Fruit fly (Drosophila melanogaster) whole organism, embryonic: ENCODE data around the gene Dad1.

Experiments used
- Ada2b ChIP-seq: fragments of 200-800 bp; sonication (Bioruptor generic); IDR thresholded peaks from 2 replicates; pipeline ENCODE4 v1.3.6; 2022; ENCODE audit warnings: missing biosample characterization, missing genetic modification characterization
- Adf1 ChIP-seq: fragments of 200-800 bp; sonication (Bioruptor generic); IDR thresholded peaks from 2 replicates; pipeline ENCODE4 v1.3.6; 2022; ENCODE audit warnings: missing biosample characterization, missing genetic modification characterization
- Awh ChIP-seq: fragments of 200-800 bp; sonication (Bioruptor generic); IDR thresholded peaks from 2 replicates; pipeline ENCODE4, ENCODE4 v1.3.6; 2022; ENCODE audit warnings: missing biosample characterization, missing genetic modification characterization
- B-H2 ChIP-seq: fragments of 200-800 bp; sonication (Bioruptor generic); optimal IDR thresholded peaks from 2 replicates; lab custom pipeline; 2018; ENCODE audit warnings: missing biosample characterization, mild to moderate bottlenecking, missing genetic modification characterization
- CG10321 ChIP-seq: fragments of 200-800 bp; sonication (Bioruptor generic); IDR thresholded peaks from 2 replicates; pipeline ENCODE4 v1.3.6; 2022; ENCODE audit warnings: missing biosample characterization, missing genetic modification characterization
- CG10565 ChIP-seq: fragments of 200-800 bp; sonication (Bioruptor generic); optimal IDR thresholded peaks from 3 replicates; lab custom pipeline; 2016; ENCODE audit warnings: missing biosample characterization, mild to moderate bottlenecking, missing genetic modification characterization
- CG11247 ChIP-seq: fragments of 200-800 bp; sonication (Bioruptor generic); IDR thresholded peaks from 2 replicates; pipeline ENCODE4 v1.3.6; 2022; ENCODE audit warnings: missing biosample characterization, missing genetic modification characterization
- CG12391 ChIP-seq: fragments of 200-800 bp; sonication (Bioruptor generic); optimal IDR thresholded peaks from 3 replicates; lab custom pipeline; 2018; ENCODE audit warnings: missing biosample characterization, mild to moderate bottlenecking, missing genetic modification characterization, moderate library complexity
- CG12769 ChIP-seq: fragments of 200-800 bp; sonication (Bioruptor generic); optimal IDR thresholded peaks from 2 replicates; lab custom pipeline; 2019; ENCODE audit warnings: missing biosample characterization, mild to moderate bottlenecking, missing genetic modification characterization, moderate library complexity
- CG1603 ChIP-seq: fragments of 200-800 bp; sonication (Bioruptor generic); optimal IDR thresholded peaks from 2 replicates; lab custom pipeline; 2019; ENCODE audit warnings: missing biosample characterization, mild to moderate bottlenecking, missing genetic modification characterization, moderate library complexity
- CG1832 ChIP-seq: fragments of 200-800 bp; sonication (Bioruptor generic); optimal IDR thresholded peaks from 2 replicates; lab custom pipeline; 2017; ENCODE audit warnings: missing biosample characterization, mild to moderate bottlenecking, missing genetic modification characterization, inconsistent platforms
- CG31224 ChIP-seq: fragments of 200-800 bp; sonication (Bioruptor generic); IDR thresholded peaks from 2 replicates; pipeline ENCODE4 v1.3.6; 2022; ENCODE audit warnings: missing biosample characterization, missing genetic modification characterization
- CG3163 ChIP-seq: fragments of 200-800 bp; sonication (Bioruptor generic); optimal IDR thresholded peaks from 3 replicates; lab custom pipeline; 2016; ENCODE audit warnings: missing biosample characterization, missing genetic modification characterization
- CG5180 ChIP-seq: fragments of 200-800 bp; sonication (Bioruptor generic); optimal IDR thresholded peaks from 3 replicates; lab custom pipeline; 2017; ENCODE audit warnings: missing biosample characterization, missing genetic modification characterization, mild to moderate bottlenecking, moderate library complexity, missing genetic modification reagents
- CG6175 ChIP-seq: fragments of 200-800 bp; sonication (Bioruptor generic); IDR thresholded peaks from 3 replicates; pipeline ENCODE4 v1.3.6; 2022; ENCODE audit warnings: missing biosample characterization, missing genetic modification characterization
- CG6683 ChIP-seq: fragments of 200-800 bp; sonication (Bioruptor generic); optimal IDR thresholded peaks from 2 replicates; lab custom pipeline; 2017; ENCODE audit warnings: missing biosample characterization, mild to moderate bottlenecking, missing genetic modification characterization, missing genetic modification reagents
- CG6791 ChIP-seq: fragments of 200-800 bp; sonication (Bioruptor generic); IDR thresholded peaks from 3 replicates; pipeline ENCODE4 v1.3.6; 2022; ENCODE audit warnings: missing biosample characterization, missing genetic modification characterization; ENCODE audit not compliant: partially characterized antibody
- CG7745 ChIP-seq: fragments of 200-800 bp; sonication (Bioruptor generic); optimal IDR thresholded peaks from 2 replicates; lab custom pipeline; 2018; ENCODE audit warnings: missing biosample characterization, mild to moderate bottlenecking, missing genetic modification characterization, moderate library complexity
- CkIIα-i1 ChIP-seq: fragments of 200-800 bp; sonication (Bioruptor generic); IDR thresholded peaks from 2 replicates; pipeline ENCODE4 v1.3.6; 2022; ENCODE audit warnings: missing biosample characterization, missing genetic modification characterization
- Drgx ChIP-seq: fragments of 200-800 bp; sonication (Bioruptor generic); IDR thresholded peaks from 2 replicates; pipeline ENCODE4 v1.3.6; 2022; ENCODE audit warnings: missing biosample characterization, missing genetic modification characterization
- Hand ChIP-seq: fragments of 200-800 bp; sonication (Bioruptor generic); optimal IDR thresholded peaks from 2 replicates; lab custom pipeline; 2017; ENCODE audit warnings: mild to moderate bottlenecking, missing biosample characterization, missing genetic modification reagents, missing genetic modification characterization
- Hey ChIP-seq: fragments of 200-800 bp; sonication (Bioruptor generic); optimal IDR thresholded peaks from 3 replicates; lab custom pipeline; 2018; ENCODE audit warnings: missing biosample characterization, mild to moderate bottlenecking, missing genetic modification characterization
- HmgZ ChIP-seq: fragments of 200-800 bp; sonication (Bioruptor generic); optimal IDR thresholded peaks from 2 replicates; lab custom pipeline; 2018; ENCODE audit warnings: missing biosample characterization, mild to moderate bottlenecking, missing genetic modification characterization
- Med ChIP-seq: fragments of 200-800 bp; sonication (Bioruptor generic); peaks from one replicate; lab custom pipeline; 2016; ENCODE audit warnings: missing biosample characterization, missing genetic modification characterization, mild to moderate bottlenecking, inconsistent platforms, moderate library complexity
- Trl ChIP-seq, 3 experiments: fragments of >200 bp in 2 of 3; fragments of 200-800 bp in 1 of 3; sonication (Bioruptor generic) in 1 of 3; optimal IDR thresholded peaks; 2 replicates in 1 of 3; 3 replicates in 2 of 3; lab custom pipeline; 2016 to 2017; ENCODE audit warnings: missing biosample characterization in 1 of 3, missing genetic modification characterization in 1 of 3
- ase ChIP-seq: fragments of 200-800 bp; sonication (Bioruptor generic); IDR thresholded peaks from 3 replicates; pipeline ENCODE4 v1.3.6; 2022; ENCODE audit warnings: missing biosample characterization, missing genetic modification characterization
- ato ChIP-seq: fragments of 200-800 bp; sonication (Bioruptor generic); IDR thresholded peaks from 2 replicates; pipeline ENCODE4 v1.3.6; 2022; ENCODE audit warnings: missing biosample characterization, missing genetic modification characterization; ENCODE audit not compliant: partially characterized antibody
- bigmax ChIP-seq: fragments of 200-800 bp; sonication (Bioruptor generic); optimal IDR thresholded peaks from 2 replicates; lab custom pipeline; 2018; ENCODE audit warnings: missing biosample characterization, mild to moderate bottlenecking, missing genetic modification characterization
- esg ChIP-seq: fragments of 200-800 bp; sonication (Bioruptor generic); conservative IDR thresholded peaks from 2 replicates; pipeline ENCODE4 v1.3.6; 2022; ENCODE audit warnings: missing biosample characterization, missing genetic modification characterization
- exex ChIP-seq: fragments of 200-800 bp; sonication (Bioruptor generic); optimal IDR thresholded peaks from 4 replicates; lab custom pipeline; 2018; ENCODE audit warnings: missing biosample characterization, mild to moderate bottlenecking, missing genetic modification characterization, moderate library complexity
- grau ChIP-seq: fragments of 200-800 bp; optimal IDR thresholded peaks from 3 replicates; lab custom pipeline; 2019; ENCODE audit warnings: missing biosample characterization, mild to moderate bottlenecking, missing genetic modification characterization, moderate library complexity
- hb ChIP-seq: fragments of 200-800 bp; sonication (Bioruptor generic); IDR thresholded peaks from 3 replicates; pipeline ENCODE4 v1.3.6; 2022; ENCODE audit warnings: missing biosample characterization, missing genetic modification characterization; ENCODE audit not compliant: partially characterized antibody
- lab ChIP-seq: fragments of 200-800 bp; sonication (Bioruptor generic); optimal IDR thresholded peaks from 3 replicates; lab custom pipeline; 2017; ENCODE audit warnings: missing biosample characterization, missing genetic modification characterization, mild to moderate bottlenecking, moderate library complexity, missing genetic modification reagents
- lilli ChIP-seq: fragments of 200-800 bp; sonication (Bioruptor generic); optimal IDR thresholded peaks from 3 replicates; lab custom pipeline; 2016; ENCODE audit warnings: missing biosample characterization, missing genetic modification characterization
- oc ChIP-seq: fragments of 200-800 bp; sonication (Bioruptor generic); optimal IDR thresholded peaks from 2 replicates; lab custom pipeline; 2018; ENCODE audit warnings: missing biosample characterization, mild to moderate bottlenecking, missing genetic modification characterization, moderate library complexity
- pho ChIP-seq: fragments of 200-800 bp; sonication (Bioruptor generic); optimal IDR thresholded peaks from 2 replicates; lab custom pipeline; 2016; ENCODE audit warnings: missing biosample characterization, missing genetic modification characterization
- ro ChIP-seq: fragments of 200-800 bp; sonication (Bioruptor generic); IDR thresholded peaks from 2 replicates; pipeline ENCODE4 v1.3.6; 2022; ENCODE audit warnings: missing biosample characterization, missing genetic modification characterization
- run ChIP-seq: fragments of 200-800 bp; sonication (Bioruptor generic); optimal IDR thresholded peaks from 3 replicates; lab custom pipeline; 2018; ENCODE audit warnings: missing biosample characterization, mild to moderate bottlenecking, missing genetic modification characterization
- sc ChIP-seq, 3 experiments: fragments of >200 bp in 2 of 3; fragments of 200-800 bp in 1 of 3; sonication (Bioruptor generic) in 1 of 3; optimal IDR thresholded peaks; 2 replicates in 2 of 3; 3 replicates in 1 of 3; lab custom pipeline; 2017; ENCODE audit warnings: mild to moderate bottlenecking in 1 of 3, missing biosample characterization in 1 of 3, missing genetic modification characterization in 1 of 3, missing genetic modification reagents in 1 of 3
- sd ChIP-seq: fragments of 200-800 bp; sonication (Bioruptor generic); optimal IDR thresholded peaks from 3 replicates; lab custom pipeline; 2018; ENCODE audit warnings: missing biosample characterization, mild to moderate bottlenecking, missing genetic modification characterization, moderate library complexity
- sna ChIP-seq: fragments of 200-800 bp; sonication (Bioruptor generic); IDR thresholded peaks from 2 replicates; pipeline ENCODE4 v1.3.6; 2022; ENCODE audit warnings: missing biosample characterization, missing genetic modification characterization; ENCODE audit not compliant: partially characterized antibody
- sob ChIP-seq: fragments of 200-800 bp; sonication (Bioruptor generic); IDR thresholded peaks from 2 replicates; pipeline ENCODE4 v1.3.6; 2022; ENCODE audit warnings: missing biosample characterization, missing genetic modification characterization
- stc ChIP-seq: fragments of 200-800 bp; sonication (Bioruptor generic); IDR thresholded peaks from 2 replicates; pipeline ENCODE4 v1.3.6; 2022; ENCODE audit warnings: missing biosample characterization, missing genetic modification characterization
- sug ChIP-seq: fragments of 200-800 bp; optimal IDR thresholded peaks from 2 replicates; lab custom pipeline; 2019; ENCODE audit warnings: missing biosample characterization, mild to moderate bottlenecking, missing genetic modification characterization, moderate library complexity
- trh ChIP-seq: fragments of 200-800 bp; sonication (Bioruptor generic); optimal IDR thresholded peaks from 2 replicates; lab custom pipeline; 2016; ENCODE audit warnings: missing biosample characterization, missing genetic modification characterization
- vvl ChIP-seq: fragments of 200-800 bp; sonication (Bioruptor generic); IDR thresholded peaks from 2 replicates; pipeline ENCODE4 v1.3.6; 2022; ENCODE audit warnings: missing biosample characterization, missing genetic modification characterization
- wor ChIP-seq: fragments of 200-800 bp; sonication (Bioruptor generic); IDR thresholded peaks from 2 replicates; pipeline ENCODE4 v1.3.6; 2022; ENCODE audit warnings: missing biosample characterization, missing genetic modification characterization
- zen ChIP-seq: fragments of 200-800 bp; sonication (Bioruptor generic); optimal IDR thresholded peaks from 3 replicates; lab custom pipeline; 2018; ENCODE audit warnings: missing biosample characterization, mild to moderate bottlenecking, missing genetic modification characterization, moderate library complexity

The Dad1 gene

DNA sequence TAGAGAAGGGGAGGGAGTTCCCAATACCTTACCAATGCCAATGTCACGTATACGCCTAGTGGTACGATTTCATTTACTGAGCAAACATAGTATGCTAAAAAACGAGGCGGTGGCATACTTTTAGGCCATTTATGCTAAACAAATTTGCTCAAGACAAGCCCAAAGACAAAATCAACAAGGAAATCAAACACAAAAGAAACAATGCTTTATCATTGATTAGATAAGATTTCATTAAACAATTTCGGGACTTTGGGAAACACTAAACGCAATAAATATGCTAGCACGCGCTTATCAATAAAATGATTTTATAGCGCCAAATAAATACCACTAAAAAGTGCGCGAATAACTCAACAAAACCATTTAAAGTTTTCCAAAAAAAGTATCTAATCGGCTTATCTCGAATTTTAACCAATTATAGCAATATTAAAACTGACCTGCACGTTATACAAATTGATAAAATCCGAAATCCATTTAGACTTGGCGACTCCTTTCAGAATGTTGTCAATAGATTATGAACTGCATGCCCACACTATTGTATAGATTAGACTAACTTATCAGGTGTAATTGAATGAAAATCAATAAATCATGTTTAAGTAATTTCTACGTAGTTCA is 33.3 kb downstream of the Dad1 start (continued):
- TF ChIP-seq CG12391 (tag; lab: Kevin White, UChicago): peak; percentile 21
- no peak for TF ChIP-seq CG11247
- peak; percentile 52 for TF ChIP-seq Hand (GFP tag; lab: Kevin White, UChicago)
- no peak for TF ChIP-seq wor
- TF ChIP-seq esg (GFP tag; lab: Robert Waterston, UW): no peak
- TF ChIP-seq hb: no peak
- no peak for TF ChIP-seq sc (optimal IDR thresholded peaks at IDR 0.05; lab: Kevin White, UChicago)
- no peak for TF ChIP-seq sc (GFP tag; optimal IDR thresholded peaks at IDR 0.05; lab: Kevin White, UChicago)
- TF ChIP-seq grau: peak; percentile 25
- TF ChIP-seq Drgx (GFP tag; lab: Robert Waterston, UW): no peak
- peak; percentile 35 for TF ChIP-seq CG5180
- TF ChIP-seq run: no peak
- TF ChIP-seq lilli: no peak
- no peak for TF ChIP-seq ase (GFP tag; lab: Robert Waterston, UW)

DNA sequence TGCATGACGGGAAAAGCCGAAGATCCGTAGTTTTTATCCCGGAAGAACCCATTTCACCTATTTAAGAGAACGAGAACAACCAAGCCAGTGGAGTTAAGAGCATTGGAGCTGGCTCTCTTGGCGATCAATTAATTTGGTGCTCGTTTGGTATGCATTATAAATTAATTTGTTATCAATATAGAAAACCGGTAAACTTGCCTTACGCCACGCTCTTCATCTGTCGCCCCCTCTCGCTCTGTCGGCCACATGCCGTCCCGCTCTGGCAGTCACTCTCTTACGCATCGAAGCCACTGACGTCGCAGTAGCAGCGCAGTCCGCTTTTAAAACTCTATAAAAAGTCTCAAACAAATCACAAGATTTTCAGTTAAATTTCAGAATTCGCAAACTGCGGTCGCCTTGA is 37.7 kb downstream of the Dad1 start, which contains the start of gene CG7778:
Gene CG7778 (plus strand): TSS at position 361 of the 400 bp plus-strand sequence.
- TF ChIP-seq Adf1 (GFP tag; lab: Robert Waterston, UW) (peak; percentile 82), CG6175 (GFP tag; lab: Robert Waterston, UW) (no peak), exex (tag; lab: Kevin White, UChicago) (peak; percentile 48), CG10321 (peak; percentile 46; the same call in 1 of the 2 replicates), Ada2b (GFP tag; lab: Robert Waterston, UW) (no peak), vvl (GFP tag; lab: Robert Waterston, UW) (0 out of 2 replicates have a peak, but pooled peaks have one; percentile 26), CG7745 (peak; percentile 44), Trl (optimal IDR thresholded peaks at IDR 0.05; lab: Kevin White, UChicago) (peak; percentile 60 to 65), Trl (GFP tag; optimal IDR thresholded peaks at IDR 0.05; lab: Kevin White, UChicago) (no peak), sd (peak; percentile 20), CG6683 (no peak), trh (no peak), CG1832 (GFP tag; lab: Kevin White, UChicago) (peak; percentile 65), CG10565 (no peak), CG3163 (GFP tag; lab: Kevin White, UChicago) (peak; percentile 94), Drgx (GFP tag; lab: Robert Waterston, UW) (no peak), zen (tag; lab: Kevin White, UChicago) (no peak), CG6791 (GFP tag; lab: Robert Waterston, UW) (no peak), pho (GFP tag; lab: Kevin White, UChicago) (no peak), Med (GFP tag; lab: Kevin White, UChicago) (peak; percentile 58), stc (GFP tag; lab: Robert Waterston, UW) (peak; percentile 30; the same call in 1 of the 2 replicates)

DNA sequence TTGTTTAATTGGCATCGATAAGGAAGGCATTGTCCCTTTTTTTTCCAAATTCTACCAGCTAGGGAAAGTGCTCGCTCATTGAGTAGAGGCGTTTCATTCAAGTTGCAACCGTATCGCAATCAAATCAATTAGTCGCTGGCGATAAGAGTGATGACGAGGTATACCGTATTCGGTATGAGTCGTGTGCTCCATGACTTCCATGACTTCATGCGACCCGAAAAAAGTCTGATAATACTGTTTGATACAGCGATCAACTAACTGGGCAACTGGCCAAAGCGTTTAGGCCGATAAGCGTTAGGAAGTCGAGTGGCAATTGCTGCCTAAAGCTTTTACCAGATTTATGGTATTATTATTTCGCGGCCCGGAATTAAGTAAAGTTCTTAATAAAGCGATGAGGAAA is 39.4 kb downstream of the Dad1 start:
- peak; percentile 96 for TF ChIP-seq exex (tag; lab: Kevin White, UChicago)
- no peak for TF ChIP-seq Awh (GFP tag; lab: Robert Waterston, UW)
- no peak for TF ChIP-seq CG12769 (tag; lab: Kevin White, UChicago)
- no peak for TF ChIP-seq ato
- TF ChIP-seq sna (GFP tag; lab: Robert Waterston, UW): no peak
- TF ChIP-seq Hey (tag; lab: Kevin White, UChicago): peak; percentile 14
- no peak for TF ChIP-seq ro (GFP tag; lab: Robert Waterston, UW)
- TF ChIP-seq CkIIα-i1 (GFP tag; lab: Robert Waterston, UW): no peak
- no peak for TF ChIP-seq CG7745
- TF ChIP-seq sob: no peak
- TF ChIP-seq lab: peak; percentile 39
- TF ChIP-seq CG31224 (GFP tag; lab: Robert Waterston, UW): no peak
- no peak for TF ChIP-seq oc
- TF ChIP-seq CG1603 (tag; lab: Kevin White, UChicago): no peak
- peak; percentile 51 for TF ChIP-seq sug (tag; lab: Kevin White, UChicago)
- peak; percentile 18 for TF ChIP-seq B-H2 (GFP tag; lab: Kevin White, UChicago)
- TF ChIP-seq bigmax (GFP tag; lab: Kevin White, UChicago): no peak
- TF ChIP-seq HmgZ (tag; lab: Kevin White, UChicago): peak; percentile 27
